Fruit fly (Drosophila melanogaster) whole organism, wandering third instar larva: ENCODE measurements around the gene CG13692.

Experiments
- Abd-B ChIP-seq: fragments of >200 bp; optimal IDR thresholded peaks from 2 replicates; lab custom pipeline; 2017; ENCODE audit warnings: missing biosample characterization, missing genetic modification characterization
- CG32264 ChIP-seq: fragments of 200-800 bp; sonication (Bioruptor generic); optimal IDR thresholded peaks from 2 replicates; lab custom pipeline; 2016; ENCODE audit warnings: missing biosample characterization, missing genetic modification characterization
- CG9705 ChIP-seq: fragments of 200-800 bp; sonication (Bioruptor generic); optimal IDR thresholded peaks from 2 replicates; lab custom pipeline; 2018; ENCODE audit warnings: missing biosample characterization, mild to moderate bottlenecking, missing genetic modification characterization
- CrebA ChIP-seq: fragments of 200-800 bp; sonication (Bioruptor generic); optimal IDR thresholded peaks from 2 replicates; lab custom pipeline; 2016; ENCODE audit warnings: missing biosample characterization, mild to moderate bottlenecking, missing genetic modification characterization, borderline replicate concordance
- Dfd ChIP-seq: fragments of >200 bp; optimal IDR thresholded peaks from 2 replicates; lab custom pipeline; 2017; ENCODE audit warnings: missing biosample characterization, missing genetic modification characterization
- Dif ChIP-seq: fragments of 200-275, 200-300 bp; sonication (Bioruptor generic); optimal IDR thresholded peaks from 2 replicates; lab custom pipeline; 2018; ENCODE audit warnings: missing biosample characterization, missing genetic modification characterization; ENCODE audit not compliant: partially characterized antibody
- GATAd ChIP-seq: sonication (Bioruptor generic); optimal IDR thresholded peaks from 2 replicates; lab custom pipeline; 2016; ENCODE audit warnings: missing biosample characterization, missing genetic modification characterization
- HLH106 ChIP-seq: fragments of 200-800 bp; optimal IDR thresholded peaks from 3 replicates; lab custom pipeline; 2019; ENCODE audit warnings: missing biosample characterization, mild to moderate bottlenecking, missing genetic modification characterization, moderate library complexity
- Hnf4 ChIP-seq: fragments of 200-800 bp; sonication (Bioruptor generic); optimal IDR thresholded peaks from 2 replicates; lab custom pipeline; 2016; ENCODE audit warnings: missing biosample characterization, mild to moderate bottlenecking, missing genetic modification characterization
- Hr78 ChIP-seq: fragments of >200 bp; optimal IDR thresholded peaks from 2 replicates; lab custom pipeline; 2017; ENCODE audit warnings: missing biosample characterization, missing genetic modification characterization
- Hr83 ChIP-seq: fragments of 200-300 bp; sonication (Bioruptor generic); optimal IDR thresholded peaks from 2 replicates; lab custom pipeline; 2016; ENCODE audit warnings: missing biosample characterization, mild to moderate bottlenecking, missing genetic modification characterization, moderate library complexity; ENCODE audit not compliant: poor library complexity, severe bottlenecking
- Jra ChIP-seq: sonication (Bioruptor generic); optimal IDR thresholded peaks from 2 replicates; lab custom pipeline; 2016; ENCODE audit warnings: missing biosample characterization, missing genetic modification characterization
- Mio ChIP-seq: sonication (Bioruptor generic); optimal IDR thresholded peaks from 2 replicates; lab custom pipeline; 2016; ENCODE audit warnings: missing biosample characterization, missing genetic modification characterization
- Myc ChIP-seq: fragments of >200 bp; optimal IDR thresholded peaks from 2 replicates; lab custom pipeline; 2017
- N ChIP-seq: fragments of >200 bp; optimal IDR thresholded peaks from 2 replicates; lab custom pipeline; 2018; ENCODE audit warnings: missing biosample characterization, missing external identifiers, missing genetic modification characterization
- OdsH ChIP-seq: fragments of 200-800 bp; sonication (Bioruptor generic); optimal IDR thresholded peaks from 2 replicates; lab custom pipeline; 2016; ENCODE audit warnings: missing biosample characterization, mild to moderate bottlenecking, missing genetic modification characterization
- Rel ChIP-seq, 2 experiments: fragments of 200-800 bp; sonication (Bioruptor generic) in 1 of 2; optimal IDR thresholded peaks; 2 replicates in 1 of 2; 3 replicates in 1 of 2; lab custom pipeline; 2016 to 2019; ENCODE audit warnings: mild to moderate bottlenecking in 2 of 2, missing biosample characterization in 2 of 2, missing genetic modification characterization in 2 of 2, moderate library complexity in 1 of 2
- Sp1 ChIP-seq: fragments of 200-800 bp; sonication (Bioruptor generic); optimal IDR thresholded peaks from 3 replicates; lab custom pipeline; 2019; ENCODE audit warnings: missing biosample characterization, mild to moderate bottlenecking, missing genetic modification characterization, moderate library complexity
- Vsx2 ChIP-seq: fragments of 200-300, 225-300 bp; sonication (Bioruptor generic); optimal IDR thresholded peaks from 2 replicates; lab custom pipeline; 2018; ENCODE audit warnings: missing biosample characterization, missing genetic modification characterization; ENCODE audit not compliant: partially characterized antibody
- br ChIP-seq: fragments of 200-800 bp; sonication (Bioruptor generic); optimal IDR thresholded peaks from 2 replicates; lab custom pipeline; 2016; ENCODE audit warnings: missing biosample characterization, missing genetic modification characterization
- brk ChIP-seq: fragments of 200-800 bp; sonication (Bioruptor generic); optimal IDR thresholded peaks from 2 replicates; lab custom pipeline; 2016; ENCODE audit warnings: missing biosample characterization, mild to moderate bottlenecking, missing genetic modification characterization
- dl ChIP-seq, 2 experiments: fragments of 175-275, 200-275 bp in 1 of 2; fragments of 200-275 bp in 1 of 2; sonication (Bioruptor generic); optimal IDR thresholded peaks; lab custom pipeline; 2018; ENCODE audit warnings: mild to moderate bottlenecking in 2 of 2, missing biosample characterization in 2 of 2, missing genetic modification characterization in 2 of 2, moderate library complexity in 2 of 2; ENCODE audit not compliant: partially characterized antibody in 2 of 2, insufficient read depth in 1 of 2
- dmrt93B ChIP-seq: fragments of 200-800 bp; sonication (Bioruptor generic); optimal IDR thresholded peaks from 2 replicates; lab custom pipeline; 2018; ENCODE audit warnings: missing biosample characterization, mild to moderate bottlenecking, missing genetic modification characterization
- dsf ChIP-seq: sonication (Bioruptor generic); optimal IDR thresholded peaks from 2 replicates; lab custom pipeline; 2016; ENCODE audit warnings: missing biosample characterization, missing genetic modification characterization, borderline replicate concordance
- ey ChIP-seq: fragments of 200-800 bp; sonication (Bioruptor generic); optimal IDR thresholded peaks from 2 replicates; lab custom pipeline; 2016; ENCODE audit warnings: missing biosample characterization, missing genetic modification characterization
- foxo ChIP-seq, 2 experiments: fragments of 200-800 bp; sonication (Bioruptor generic); optimal IDR thresholded peaks; 2 replicates in 1 of 2; 3 replicates in 1 of 2; lab custom pipeline; 2016 to 2017; ENCODE audit warnings: missing biosample characterization in 2 of 2, missing genetic modification characterization in 2 of 2
- fru ChIP-seq: fragments of 200-800 bp; sonication (Bioruptor generic); optimal IDR thresholded peaks from 3 replicates; lab custom pipeline; 2016; ENCODE audit warnings: missing biosample characterization, mild to moderate bottlenecking, missing genetic modification characterization
- h ChIP-seq: fragments of 200-800 bp; sonication (Bioruptor generic); optimal IDR thresholded peaks from 3 replicates; lab custom pipeline; 2016; ENCODE audit warnings: missing biosample characterization, mild to moderate bottlenecking, missing genetic modification characterization
- jim ChIP-seq: fragments of 175-275, 200-325 bp; sonication (Bioruptor generic); optimal IDR thresholded peaks from 2 replicates; lab custom pipeline; 2016; ENCODE audit warnings: missing biosample characterization, mild to moderate bottlenecking, missing genetic modification characterization
- lola ChIP-seq: fragments of >200 bp; optimal IDR thresholded peaks from 2 replicates; lab custom pipeline; 2017; ENCODE audit warnings: missing biosample characterization, missing genetic modification characterization
- psq ChIP-seq: fragments of 200-800 bp; sonication (Bioruptor generic); optimal IDR thresholded peaks from 3 replicates; lab custom pipeline; 2017; ENCODE audit warnings: missing biosample characterization, mild to moderate bottlenecking, missing genetic modification characterization, moderate library complexity
- rgr ChIP-seq: fragments of 200-800 bp; sonication (Bioruptor generic); optimal IDR thresholded peaks from 3 replicates; lab custom pipeline; 2016; ENCODE audit warnings: missing biosample characterization, mild to moderate bottlenecking, missing genetic modification characterization
- sage ChIP-seq: fragments of 200-800 bp; sonication (Bioruptor generic); optimal IDR thresholded peaks from 2 replicates; lab custom pipeline; 2016; ENCODE audit warnings: missing biosample characterization, mild to moderate bottlenecking, missing genetic modification characterization
- sv ChIP-seq: fragments of 200-800 bp; sonication (Bioruptor generic); optimal IDR thresholded peaks from 3 replicates; lab custom pipeline; 2016; ENCODE audit warnings: missing biosample characterization, missing genetic modification characterization
- tai ChIP-seq: sonication (Bioruptor generic); optimal IDR thresholded peaks from 2 replicates; lab custom pipeline; 2016; ENCODE audit warnings: missing biosample characterization, missing genetic modification characterization
- usp ChIP-seq: fragments of >200 bp; optimal IDR thresholded peaks from 2 replicates; lab custom pipeline; 2017; ENCODE audit warnings: missing biosample characterization, missing genetic modification characterization
- woc ChIP-seq: sonication (Bioruptor generic); optimal IDR thresholded peaks from 2 replicates; lab custom pipeline; 2016; ENCODE audit warnings: missing biosample characterization, mild to moderate bottlenecking, missing genetic modification characterization

Gene CG13692

dm6 chr2L:455738-456137 lies 34.2 kb downstream of the CG13692 start:
- no peak for TF ChIP-seq dsf
- TF ChIP-seq ey (GFP tag; lab: Kevin White, UChicago) = no peak
- TF ChIP-seq N (GFP tag; lab: Kevin White, UChicago) = no peak
- no peak for TF ChIP-seq sage
- TF ChIP-seq sv (GFP tag; lab: Kevin White, UChicago) = no peak
- TF ChIP-seq rgr (GFP tag; lab: Kevin White, UChicago) = no peak
- TF ChIP-seq Mio (GFP tag; lab: Kevin White, UChicago) = no peak
- TF ChIP-seq Myc (lab: Kevin White, UChicago) = no peak
- no peak for TF ChIP-seq dmrt93B
- TF ChIP-seq HLH106 (tag; lab: Kevin White, UChicago) = no peak
- no peak for TF ChIP-seq Abd-B
- no peak for TF ChIP-seq Hr78 (GFP tag; lab: Kevin White, UChicago)
- TF ChIP-seq usp (GFP tag; lab: Kevin White, UChicago) = no peak
- TF ChIP-seq jim (GFP tag; lab: Kevin White, UChicago) = no peak
- TF ChIP-seq Sp1 (GFP tag; lab: Kevin White, UChicago) = no peak

DNA sequence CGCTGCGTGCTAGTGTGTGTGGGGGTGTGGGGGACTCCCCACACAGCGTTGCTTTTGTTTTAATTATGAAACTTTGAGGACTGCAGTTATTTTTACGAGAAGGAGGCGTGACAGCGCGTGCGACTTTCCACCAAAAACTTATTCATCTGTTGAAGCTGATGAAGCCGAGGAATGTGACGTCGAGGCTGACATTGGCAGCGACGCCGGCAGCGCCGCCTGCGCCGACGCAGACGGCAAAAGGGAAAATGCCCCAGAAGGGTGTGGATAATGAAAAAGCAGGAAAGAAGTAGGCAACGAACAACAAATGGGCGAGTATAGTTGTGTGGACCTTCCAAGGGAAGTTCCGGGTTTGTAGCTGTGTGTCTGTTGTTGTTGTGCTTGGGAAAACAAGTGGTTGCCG lies 46.1 kb downstream of the CG13692 start:
- TF ChIP-seq CrebA (GFP tag; lab: Kevin White, UChicago) (no peak), Rel (GFP tag; optimal IDR thresholded peaks at IDR 0.05; lab: Kevin White, UChicago) (no peak), Rel (tag; optimal IDR thresholded peaks at IDR 0.05; lab: Kevin White, UChicago) (peak; percentile 0), dl (GFP tag; optimal IDR thresholded peaks at IDR 0.05; lab: Kevin White, UChicago; ENCODE audit: insufficient read depth in 1 of 2, partially characterized antibody in 2 of 2) (no peak)

DNA sequence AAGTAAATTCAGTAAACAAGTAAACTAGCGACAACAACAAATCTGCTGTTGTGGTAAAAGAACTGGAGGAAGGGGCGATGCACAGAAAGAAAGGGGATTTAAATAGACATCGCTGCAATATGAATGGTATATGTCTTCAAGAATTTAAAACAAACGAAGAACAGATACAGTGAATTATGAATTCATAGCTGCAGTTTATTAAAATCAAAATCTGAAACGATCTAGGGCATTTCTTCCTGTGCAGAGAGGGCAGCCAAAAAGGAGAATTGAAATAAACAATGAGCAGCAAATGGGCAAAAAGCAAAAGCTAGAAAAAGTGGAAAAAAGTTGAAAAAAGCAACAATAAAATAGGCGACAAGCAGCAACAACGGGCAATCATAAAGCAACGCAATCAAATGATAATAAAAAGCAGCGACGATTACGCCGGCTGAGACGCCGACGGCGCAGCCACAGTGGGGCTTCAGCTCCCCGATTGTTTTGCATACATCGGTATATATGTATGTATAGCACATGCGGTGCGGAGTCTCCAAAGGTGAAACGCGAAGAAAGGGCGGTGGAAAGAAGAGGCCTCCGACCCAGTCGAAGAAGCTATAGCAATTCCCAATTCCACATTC lies 47.3 kb downstream of the CG13692 start:
- TF ChIP-seq CG32264 (GFP tag; lab: Kevin White, UChicago) (peak; percentile 36), h (GFP tag; lab: Kevin White, UChicago) (peak; percentile 65), dl (GFP tag; optimal IDR thresholded peaks at IDR 0.05; lab: Kevin White, UChicago; ENCODE audit: insufficient read depth in 1 of 2, partially characterized antibody in 2 of 2) (no peak), br (peak; percentile 93), Sp1 (GFP tag; lab: Kevin White, UChicago) (peak; percentile 60), N (GFP tag; lab: Kevin White, UChicago) (no peak), sv (GFP tag; lab: Kevin White, UChicago) (peak; percentile 16), woc (peak; percentile 1), Abd-B (no peak), psq (GFP tag; lab: Kevin White, UChicago) (peak; percentile 70), fru (GFP tag; lab: Kevin White, UChicago) (peak; percentile 51), sage (no peak), foxo (GFP tag; optimal IDR thresholded peaks at IDR 0.05; lab: Kevin White, UChicago) (peak; percentile 46 to 65), OdsH (GFP tag; lab: Kevin White, UChicago) (peak; percentile 42), Jra (GFP tag; lab: Kevin White, UChicago) (no peak), Vsx2 (GFP tag; lab: Kevin White, UChicago) (no peak), ey (GFP tag; lab: Kevin White, UChicago) (peak; percentile 67), CG9705 (GFP tag; lab: Kevin White, UChicago) (no peak), dsf (no peak), Rel (GFP tag; optimal IDR thresholded peaks at IDR 0.05; lab: Kevin White, UChicago) (peak; percentile 66), Rel (tag; optimal IDR thresholded peaks at IDR 0.05; lab: Kevin White, UChicago) (peak; percentile 44), HLH106 (tag; lab: Kevin White, UChicago) (peak; percentile 39), Hnf4 (GFP tag; lab: Kevin White, UChicago) (peak; percentile 51), brk (GFP tag; lab: Kevin White, UChicago) (no peak), GATAd (GFP tag; lab: Kevin White, UChicago) (no peak), tai (no peak), rgr (GFP tag; lab: Kevin White, UChicago) (peak; percentile 60), Hr78 (GFP tag; lab: Kevin White, UChicago) (no peak), Dif (GFP tag; lab: Kevin White, UChicago) (no peak), Hr83 (GFP tag; lab: Kevin White, UChicago) (no peak), Myc (lab: Kevin White, UChicago) (no peak), lola (GFP tag; lab: Kevin White, UChicago) (no peak), dmrt93B (peak; percentile 17), jim (GFP tag; lab: Kevin White, UChicago) (no peak), Dfd (GFP tag; lab: Kevin White, UChicago) (no peak)
